Fruit fly (Drosophila melanogaster) whole organism, embryonic: ENCODE data around the gene CG14657.

Experiments used
- Ada2b ChIP-seq: fragments of 200-800 bp; sonication (Bioruptor generic); IDR thresholded peaks from 2 replicates; pipeline ENCODE4 v1.3.6; 2022; ENCODE audit warnings: missing biosample characterization, missing genetic modification characterization
- B-H1 ChIP-seq: fragments of 200-800 bp; sonication (Bioruptor generic); IDR thresholded peaks from 3 replicates; pipeline ENCODE4 v1.3.6; 2022; ENCODE audit warnings: missing biosample characterization, missing genetic modification characterization
- Blimp-1 ChIP-seq: fragments of 200-800 bp; sonication (Bioruptor generic); optimal IDR thresholded peaks from 3 replicates; lab custom pipeline; 2018; ENCODE audit warnings: missing biosample characterization, missing genetic modification characterization, mild to moderate bottlenecking, moderate library complexity, missing genetic modification reagents
- CG10274 ChIP-seq: fragments of 200-800 bp; sonication (Bioruptor generic); optimal IDR thresholded peaks from 3 replicates; lab custom pipeline; 2017; ENCODE audit warnings: missing biosample characterization, mild to moderate bottlenecking, missing genetic modification characterization
- CG10543 ChIP-seq: fragments of 200-800 bp; sonication (Bioruptor generic); optimal IDR thresholded peaks from 3 replicates; lab custom pipeline; 2017; ENCODE audit warnings: missing biosample characterization, mild to moderate bottlenecking, missing genetic modification characterization, moderate library complexity
- CG10959 ChIP-seq: fragments of 200-800 bp; sonication (Bioruptor generic); IDR thresholded peaks from 2 replicates; pipeline ENCODE4 v1.3.6; 2022; ENCODE audit warnings: missing biosample characterization, missing genetic modification characterization
- CG12104 ChIP-seq: fragments of 200-800 bp; sonication (Bioruptor generic); optimal IDR thresholded peaks from 3 replicates; lab custom pipeline; 2016; ENCODE audit warnings: missing biosample characterization, missing genetic modification characterization
- CG13296 ChIP-seq: fragments of 200-800 bp; sonication (Bioruptor generic); optimal IDR thresholded peaks from 3 replicates; lab custom pipeline; 2018; ENCODE audit warnings: missing biosample characterization, mild to moderate bottlenecking, missing genetic modification characterization
- CG13424 ChIP-seq: fragments of 200-800 bp; sonication (Bioruptor generic); optimal IDR thresholded peaks from 2 replicates; lab custom pipeline; 2019; ENCODE audit warnings: missing biosample characterization, mild to moderate bottlenecking, missing genetic modification characterization, moderate library complexity
- CG14050 ChIP-seq: fragments of 200-800 bp; sonication (Bioruptor generic); IDR thresholded peaks from 3 replicates; pipeline ENCODE4 v1.3.6; 2022; ENCODE audit warnings: missing biosample characterization, missing genetic modification characterization
- CG14667 ChIP-seq: fragments of 200-800 bp; sonication (Bioruptor generic); IDR thresholded peaks from 2 replicates; pipeline ENCODE4 v1.3.6; 2022; ENCODE audit warnings: missing biosample characterization, missing genetic modification characterization
- CG15696 ChIP-seq: fragments of 200-800 bp; sonication (Bioruptor generic); optimal IDR thresholded peaks from 2 replicates; lab custom pipeline; 2019; ENCODE audit warnings: missing biosample characterization, mild to moderate bottlenecking, missing genetic modification characterization, moderate library complexity
- CG1602 ChIP-seq: fragments of 200-800 bp; sonication (Bioruptor generic); optimal IDR thresholded peaks from 3 replicates; lab custom pipeline; 2016; ENCODE audit warnings: missing biosample characterization, missing genetic modification characterization
- CG18599 ChIP-seq: fragments of 200-800 bp; sonication (Bioruptor generic); optimal IDR thresholded peaks from 3 replicates; lab custom pipeline; 2017; ENCODE audit warnings: missing biosample characterization, missing genetic modification characterization, mild to moderate bottlenecking, moderate library complexity, missing genetic modification reagents
- CG18619 ChIP-seq: fragments of 200-800 bp; sonication (Bioruptor generic); optimal IDR thresholded peaks from 3 replicates; lab custom pipeline; 2017; ENCODE audit warnings: missing biosample characterization, mild to moderate bottlenecking, missing genetic modification characterization
- CG18764 ChIP-seq: fragments of 200-800 bp; sonication (Bioruptor generic); optimal IDR thresholded peaks from 3 replicates; lab custom pipeline; 2016; ENCODE audit warnings: missing biosample characterization, missing genetic modification characterization
- CG2199 ChIP-seq: fragments of 200-800 bp; sonication (Bioruptor generic); IDR thresholded peaks from 3 replicates; pipeline ENCODE4 v1.3.6; 2022; ENCODE audit warnings: missing biosample characterization, missing genetic modification characterization
- CG30431 ChIP-seq: fragments of 200-800 bp; sonication (Bioruptor generic); optimal IDR thresholded peaks from 2 replicates; lab custom pipeline; 2017; ENCODE audit warnings: missing biosample characterization, missing genetic modification characterization
- CG31441 ChIP-seq: fragments of 200-800 bp; sonication (Bioruptor generic); IDR thresholded peaks from 2 replicates; pipeline ENCODE4 v1.3.6; 2022; ENCODE audit warnings: missing biosample characterization, missing genetic modification characterization
- CG3163 ChIP-seq: fragments of 200-800 bp; sonication (Bioruptor generic); optimal IDR thresholded peaks from 3 replicates; lab custom pipeline; 2016; ENCODE audit warnings: missing biosample characterization, missing genetic modification characterization
- CG34376 ChIP-seq: fragments of 200-800 bp; sonication (Bioruptor generic); optimal IDR thresholded peaks from 2 replicates; lab custom pipeline; 2018; ENCODE audit warnings: missing biosample characterization, mild to moderate bottlenecking, missing genetic modification characterization
- CG7928 ChIP-seq: fragments of 200-800 bp; sonication (Bioruptor generic); optimal IDR thresholded peaks from 2 replicates; lab custom pipeline; 2017; ENCODE audit warnings: missing biosample characterization, mild to moderate bottlenecking, missing genetic modification characterization
- CHES-1-like ChIP-seq: fragments of 200-800 bp; sonication (Bioruptor generic); optimal IDR thresholded peaks from 2 replicates; lab custom pipeline; 2016; ENCODE audit warnings: missing biosample characterization, missing genetic modification characterization
- D ChIP-seq, 2 experiments: fragments of 200-800 bp in 1 of 2; fragments of >200 bp in 1 of 2; sonication (Bioruptor generic) in 1 of 2; optimal IDR thresholded peaks; 2 replicates in 1 of 2; 3 replicates in 1 of 2; lab custom pipeline; 2017; ENCODE audit warnings: mild to moderate bottlenecking in 1 of 2, missing biosample characterization in 1 of 2, missing genetic modification characterization in 1 of 2, missing genetic modification reagents in 1 of 2
- Dek ChIP-seq: fragments of 200-800 bp; sonication (Bioruptor generic); optimal IDR thresholded peaks from 3 replicates; lab custom pipeline; 2019; ENCODE audit warnings: missing biosample characterization, mild to moderate bottlenecking, missing genetic modification characterization, moderate library complexity
- Doc3 ChIP-seq: fragments of 200-800 bp; sonication (Bioruptor generic); IDR thresholded peaks from 3 replicates; pipeline ENCODE4 v1.3.6; 2022; ENCODE audit warnings: missing biosample characterization, missing genetic modification characterization; ENCODE audit not compliant: partially characterized antibody
- Drgx ChIP-seq: fragments of 200-800 bp; sonication (Bioruptor generic); IDR thresholded peaks from 2 replicates; pipeline ENCODE4 v1.3.6; 2022; ENCODE audit warnings: missing biosample characterization, missing genetic modification characterization
- Ets65A ChIP-seq: fragments of 200-800 bp; sonication (Bioruptor generic); peaks from one replicate; lab custom pipeline; 2016; ENCODE audit warnings: missing biosample characterization, missing genetic modification characterization
- Hmr ChIP-seq: fragments of 200-800 bp; sonication (Bioruptor generic); optimal IDR thresholded peaks from 3 replicates; lab custom pipeline; 2017; ENCODE audit warnings: mild to moderate bottlenecking, missing biosample characterization, missing genetic modification reagents, missing genetic modification characterization
- Myb ChIP-seq: fragments of 200-800 bp; sonication (Bioruptor generic); optimal IDR thresholded peaks from 2 replicates; lab custom pipeline; 2016; ENCODE audit warnings: missing biosample characterization, missing genetic modification characterization
- NC2β ChIP-seq: fragments of 200-800 bp; sonication (Bioruptor generic); optimal IDR thresholded peaks from 2 replicates; lab custom pipeline; 2016; ENCODE audit warnings: missing biosample characterization, missing genetic modification characterization
- Oaz ChIP-seq: fragments of 200-800 bp; sonication (Bioruptor generic); IDR thresholded peaks from 2 replicates; pipeline ENCODE4 v1.3.6; 2022; ENCODE audit warnings: missing biosample characterization, missing genetic modification characterization
- Opbp ChIP-seq: fragments of 200-800 bp; sonication (Bioruptor generic); IDR thresholded peaks from 3 replicates; pipeline ENCODE4 v1.3.6; 2022; ENCODE audit warnings: missing biosample characterization, missing genetic modification characterization; ENCODE audit not compliant: partially characterized antibody
- Sin3A ChIP-seq: fragments of >200 bp; optimal IDR thresholded peaks from 2 replicates; lab custom pipeline; 2018
- Spps ChIP-seq: fragments of 200-800 bp; sonication (Bioruptor generic); optimal IDR thresholded peaks from 2 replicates; lab custom pipeline; 2018; ENCODE audit warnings: missing biosample characterization, mild to moderate bottlenecking, missing genetic modification characterization
- Sry-β ChIP-seq: fragments of 200-800 bp; sonication (Bioruptor generic); optimal IDR thresholded peaks from 2 replicates; lab custom pipeline; 2018; ENCODE audit warnings: missing biosample characterization, mild to moderate bottlenecking, missing genetic modification characterization, moderate library complexity
- al ChIP-seq: fragments of 200-800 bp; sonication (Bioruptor generic); IDR thresholded peaks from 2 replicates; pipeline ENCODE4 v1.3.6; 2022; ENCODE audit warnings: missing biosample characterization, missing genetic modification characterization
- cato ChIP-seq: fragments of 200-800 bp; sonication (Bioruptor generic); optimal IDR thresholded peaks from 2 replicates; lab custom pipeline; 2016; ENCODE audit warnings: missing biosample characterization, missing genetic modification characterization, borderline replicate concordance
- chm ChIP-seq: fragments of 200-800 bp; sonication (Bioruptor generic); IDR thresholded peaks from 2 replicates; pipeline ENCODE4 v1.3.6; 2022; ENCODE audit warnings: missing biosample characterization, missing genetic modification characterization
- crol ChIP-seq: fragments of 200-800 bp; sonication (Bioruptor generic); IDR thresholded peaks from 2 replicates; pipeline ENCODE4 v1.3.6; 2022; ENCODE audit warnings: missing biosample characterization, missing genetic modification characterization
- da ChIP-seq: fragments of 200-800 bp; sonication (Bioruptor generic); optimal IDR thresholded peaks from 2 replicates; lab custom pipeline; 2016; ENCODE audit warnings: missing biosample characterization, missing genetic modification characterization
- dpn ChIP-seq, 2 experiments: fragments of 200-800 bp; sonication (Bioruptor generic); optimal IDR thresholded peaks; 3 replicates each; lab custom pipeline; 2016; ENCODE audit warnings: missing biosample characterization in 2 of 2, missing genetic modification characterization in 2 of 2
- gfzf ChIP-seq: fragments of 200-800 bp; sonication (Bioruptor generic); optimal IDR thresholded peaks from 2 replicates; lab custom pipeline; 2016; ENCODE audit warnings: missing biosample characterization, mild to moderate bottlenecking, missing genetic modification characterization, moderate library complexity
- jigr1 ChIP-seq: fragments of 200-800 bp; sonication (Bioruptor generic); IDR thresholded peaks from 3 replicates; pipeline ENCODE4 v1.3.6; 2022; ENCODE audit warnings: missing biosample characterization, missing genetic modification characterization
- luna ChIP-seq: fragments of 200-800 bp; sonication (Bioruptor generic); optimal IDR thresholded peaks from 2 replicates; lab custom pipeline; 2016; ENCODE audit warnings: missing biosample characterization, missing genetic modification characterization
- psq ChIP-seq: fragments of 200-800 bp; sonication (Bioruptor generic); optimal IDR thresholded peaks from 2 replicates; lab custom pipeline; 2017; ENCODE audit warnings: missing biosample characterization, missing genetic modification characterization
- ro ChIP-seq: fragments of 200-800 bp; sonication (Bioruptor generic); IDR thresholded peaks from 2 replicates; pipeline ENCODE4 v1.3.6; 2022; ENCODE audit warnings: missing biosample characterization, missing genetic modification characterization
- tap ChIP-seq: fragments of 200-800 bp; optimal IDR thresholded peaks from 3 replicates; lab custom pipeline; 2019; ENCODE audit warnings: missing biosample characterization, mild to moderate bottlenecking, missing genetic modification characterization, moderate library complexity
- tup ChIP-seq: fragments of 200-800 bp; sonication (Bioruptor generic); optimal IDR thresholded peaks from 2 replicates; lab custom pipeline; 2016; ENCODE audit warnings: missing biosample characterization, mild to moderate bottlenecking, missing genetic modification characterization, moderate library complexity
- twi ChIP-seq: fragments of 200-800 bp; optimal IDR thresholded peaks from 2 replicates; lab custom pipeline; 2019; ENCODE audit warnings: missing biosample characterization, mild to moderate bottlenecking, missing genetic modification characterization, moderate library complexity
- usp ChIP-seq: fragments of >200 bp; optimal IDR thresholded peaks from 2 replicates; lab custom pipeline; 2017; ENCODE audit warnings: missing biosample characterization, missing genetic modification characterization

CG14657 gene

dm6 chr3R:4804126-4804649 lies 17.0 kb downstream of the CG14657 start (continued):
- TF ChIP-seq CG10543 = peak; percentile 3
- TF ChIP-seq Spps (tag; lab: Kevin White, UChicago) = no peak
- TF ChIP-seq CG10959 (GFP tag; lab: Robert Waterston, UW) = no peak
- no peak for TF ChIP-seq ro (GFP tag; lab: Robert Waterston, UW)
- TF ChIP-seq CG10274 (GFP tag; lab: Kevin White, UChicago) = no peak
- TF ChIP-seq CG13296 (GFP tag; lab: Kevin White, UChicago) = no peak
- no peak for TF ChIP-seq B-H1 (GFP tag; lab: Robert Waterston, UW)
- no peak for TF ChIP-seq da
- peak; percentile 45 for TF ChIP-seq Hmr (GFP tag; lab: Kevin White, UChicago)
- TF ChIP-seq CG3163 (GFP tag; lab: Kevin White, UChicago) = no peak
- peak; percentile 9 for TF ChIP-seq Sry-β (GFP tag; lab: Kevin White, UChicago)
- no peak for TF ChIP-seq Dek (tag; lab: Kevin White, UChicago)
- TF ChIP-seq CG18764 = no peak
- TF ChIP-seq D (optimal IDR thresholded peaks at IDR 0.05; lab: Kevin White, UChicago) = no peak
- TF ChIP-seq D (GFP tag; optimal IDR thresholded peaks at IDR 0.05; lab: Kevin White, UChicago) = no peak
- no peak for TF ChIP-seq usp (GFP tag; lab: Kevin White, UChicago)
- no peak for TF ChIP-seq CHES-1-like (GFP tag; lab: Kevin White, UChicago)
- TF ChIP-seq CG12104 (GFP tag; lab: Kevin White, UChicago) = no peak
- no peak for TF ChIP-seq CG18619 (GFP tag; lab: Kevin White, UChicago)
- peak; percentile 44; the same call in 1 of the 3 replicates for TF ChIP-seq Doc3 (GFP tag; lab: Robert Waterston, UW)
- TF ChIP-seq CG31441 (GFP tag; lab: Robert Waterston, UW) = no peak
- TF ChIP-seq Opbp (GFP tag; lab: Robert Waterston, UW) = no peak
- TF ChIP-seq CG34376 (GFP tag; lab: Kevin White, UChicago) = no peak
- TF ChIP-seq chm (GFP tag; lab: Robert Waterston, UW) = 0 out of 2 replicates have a peak, but pooled peaks have one; percentile 28
- no peak for TF ChIP-seq crol (GFP tag; lab: Robert Waterston, UW)
- TF ChIP-seq Oaz (GFP tag; lab: Robert Waterston, UW) = no peak
- peak in 1 of 2 experiments; percentile 4 for TF ChIP-seq dpn (GFP tag; optimal IDR thresholded peaks at IDR 0.05; lab: Kevin White, UChicago)
- TF ChIP-seq Ets65A (GFP tag; lab: Kevin White, UChicago) = peak; percentile 19
- no peak for TF ChIP-seq Sin3A (lab: Kevin White, UChicago)
- TF ChIP-seq CG18599 (GFP tag; lab: Kevin White, UChicago) = no peak
- no peak for TF ChIP-seq luna
- peak; percentile 94 for TF ChIP-seq CG2199
- TF ChIP-seq CG30431 (GFP tag; lab: Kevin White, UChicago) = no peak
- TF ChIP-seq Ada2b (GFP tag; lab: Robert Waterston, UW) = no peak
- no peak for TF ChIP-seq cato (GFP tag; lab: Kevin White, UChicago)
- TF ChIP-seq tup (GFP tag; lab: Kevin White, UChicago) = no peak
- TF ChIP-seq CG7928 (GFP tag; lab: Kevin White, UChicago) = no peak
- no peak for TF ChIP-seq tap (tag; lab: Kevin White, UChicago)
- TF ChIP-seq CG14667 (GFP tag; lab: Robert Waterston, UW) = no peak
- TF ChIP-seq twi (tag; lab: Kevin White, UChicago) = peak; percentile 85
- no peak for TF ChIP-seq Drgx (GFP tag; lab: Robert Waterston, UW)
- no peak for TF ChIP-seq Blimp-1
- TF ChIP-seq psq (GFP tag; lab: Kevin White, UChicago) = no peak
- no peak for TF ChIP-seq CG14050 (GFP tag; lab: Robert Waterston, UW)
- no peak for TF ChIP-seq Myb (GFP tag; lab: Kevin White, UChicago)
- no peak for TF ChIP-seq CG1602
- TF ChIP-seq NC2β (GFP tag; lab: Kevin White, UChicago) = no peak
- no peak for TF ChIP-seq jigr1 (GFP tag; lab: Robert Waterston, UW)
- no peak for TF ChIP-seq gfzf (GFP tag; lab: Kevin White, UChicago)
- no peak for TF ChIP-seq CG15696 (tag; lab: Kevin White, UChicago)
- TF ChIP-seq CG13424 (tag; lab: Kevin White, UChicago) = peak; percentile 20
- TF ChIP-seq al (GFP tag; lab: Robert Waterston, UW) = no peak
